Worm (Caenorhabditis elegans) whole organism, late embryonic: ENCODE data around the gene irld-6.
A peak's percentile ranks its signal among the peaks of the same experiment; 100 is the strongest.

Experiments used
- C08G9.2 ChIP-seq: sonication (generic microtip); optimal IDR thresholded peaks from 2 replicates; lab custom pipeline; 2016; ENCODE audit warnings: mild to moderate bottlenecking, missing genetic modification characterization, moderate library complexity, missing compliant biosample characterization
- C38D4.7 ChIP-seq: fragments of 200-800 bp; sonication (Bioruptor generic); optimal IDR thresholded peaks from 2 replicates; lab custom pipeline; 2018; ENCODE audit warnings: mild to moderate bottlenecking, missing genetic modification characterization, moderate library complexity, missing compliant biosample characterization
- F13H6.1 ChIP-seq: sonication (generic microtip); optimal IDR thresholded peaks from 2 replicates; lab custom pipeline; 2016; ENCODE audit warnings: missing genetic modification characterization, missing compliant biosample characterization
- T23F11.4 ChIP-seq: fragments of 200-800 bp; sonication (Bioruptor generic); optimal IDR thresholded peaks from 2 replicates; lab custom pipeline; 2018; ENCODE audit warnings: mild to moderate bottlenecking, missing genetic modification characterization, missing compliant biosample characterization
- ahr-1 ChIP-seq: sonication (generic microtip); optimal IDR thresholded peaks from 2 replicates; lab custom pipeline; 2016; ENCODE audit warnings: missing genetic modification characterization, missing compliant biosample characterization
- ceh-14 ChIP-seq: sonication (generic microtip); optimal IDR thresholded peaks from 2 replicates; lab custom pipeline; 2016; ENCODE audit warnings: missing genotype, missing genetic modification characterization, missing compliant biosample characterization
- ceh-18 ChIP-seq: sonication (generic microtip); optimal IDR thresholded peaks from 2 replicates; lab custom pipeline; 2016; ENCODE audit warnings: missing genetic modification characterization, missing compliant biosample characterization
- ceh-2 ChIP-seq: sonication (generic microtip); optimal IDR thresholded peaks from 2 replicates; lab custom pipeline; 2016; ENCODE audit warnings: missing genotype, missing genetic modification characterization, missing compliant biosample characterization
- ceh-22 ChIP-seq: sonication (generic microtip); optimal IDR thresholded peaks from 2 replicates; lab custom pipeline; 2017; ENCODE audit warnings: missing biosample characterization, missing genetic modification characterization
- ceh-31 ChIP-seq: sonication (generic microtip); optimal IDR thresholded peaks from 2 replicates; lab custom pipeline; 2016; ENCODE audit warnings: missing genetic modification characterization, missing compliant biosample characterization
- ceh-34 ChIP-seq: sonication (generic microtip); optimal IDR thresholded peaks from 2 replicates; lab custom pipeline; 2016; ENCODE audit warnings: mild to moderate bottlenecking, missing genetic modification characterization, missing compliant biosample characterization
- ceh-45 ChIP-seq: fragments of 200-800 bp; sonication (Bioruptor generic); IDR thresholded peaks from 2 replicates; pipeline ENCODE4 v1.3.6; 2022; ENCODE audit warnings: missing genetic modification reagents, missing genetic modification characterization, missing compliant biosample characterization
- ceh-6 ChIP-seq: fragments of 200-800 bp; sonication (Bioruptor generic); optimal IDR thresholded peaks from 2 replicates; lab custom pipeline; 2018; ENCODE audit warnings: mild to moderate bottlenecking, missing genetic modification characterization, missing compliant biosample characterization
- ceh-9 ChIP-seq: sonication (generic microtip); optimal IDR thresholded peaks from 2 replicates; lab custom pipeline; 2016; ENCODE audit warnings: mild to moderate bottlenecking, missing genetic modification characterization, inconsistent platforms, missing compliant biosample characterization
- che-1 ChIP-seq: sonication (generic microtip); optimal IDR thresholded peaks from 2 replicates; lab custom pipeline; 2016; ENCODE audit warnings: mild to moderate bottlenecking, missing genetic modification characterization, missing compliant biosample characterization
- dve-1 ChIP-seq: sonication (generic microtip); optimal IDR thresholded peaks from 2 replicates; lab custom pipeline; 2017; ENCODE audit warnings: antibody characterized with exemption, mild to moderate bottlenecking, missing genetic modification characterization, missing compliant biosample characterization
- elt-2 ChIP-seq: sonication (generic microtip); optimal IDR thresholded peaks from 2 replicates; lab custom pipeline; 2016; ENCODE audit warnings: missing genetic modification reagents, missing genetic modification characterization, missing compliant biosample characterization
- ets-4 ChIP-seq: sonication (generic microtip); optimal IDR thresholded peaks from 2 replicates; lab custom pipeline; 2016; ENCODE audit warnings: missing genetic modification characterization, missing compliant biosample characterization
- eyg-1 ChIP-seq: sonication (generic microtip); optimal IDR thresholded peaks from 2 replicates; lab custom pipeline; 2016; ENCODE audit warnings: missing genotype, missing genetic modification characterization, missing compliant biosample characterization
- fax-1 ChIP-seq: sonication (generic microtip); optimal IDR thresholded peaks from 2 replicates; lab custom pipeline; 2016; ENCODE audit warnings: missing genotype, missing genetic modification characterization, missing compliant biosample characterization
- fkh-10 ChIP-seq: fragments of 150-350 bp; optimal IDR thresholded peaks from 2 replicates; lab custom pipeline; 2014; ENCODE audit warnings: missing biosample characterization, missing genetic modification reagents, missing genetic modification characterization
- gmeb-2 ChIP-seq: sonication (generic microtip); optimal IDR thresholded peaks from 2 replicates; lab custom pipeline; 2016; ENCODE audit warnings: missing genetic modification characterization, inconsistent platforms, missing compliant biosample characterization
- hlh-15 ChIP-seq: sonication (generic microtip); optimal IDR thresholded peaks from 2 replicates; lab custom pipeline; 2016; ENCODE audit warnings: missing genetic modification characterization, missing compliant biosample characterization
- hlh-30 ChIP-seq: sonication (generic microtip); optimal IDR thresholded peaks from 2 replicates; lab custom pipeline; 2017; ENCODE audit warnings: antibody characterized with exemption, missing genetic modification characterization, missing compliant biosample characterization; ENCODE audit not compliant: insufficient read depth
- hlh-8 ChIP-seq: sonication (generic microtip); optimal IDR thresholded peaks from 2 replicates; lab custom pipeline; 2016; ENCODE audit warnings: missing genotype, missing genetic modification characterization, missing compliant biosample characterization
- lim-6 ChIP-seq: sonication (generic microtip); optimal IDR thresholded peaks from 2 replicates; lab custom pipeline; 2016; ENCODE audit warnings: missing genetic modification characterization, missing compliant biosample characterization
- mec-3 ChIP-seq: sonication (generic microtip); optimal IDR thresholded peaks from 2 replicates; lab custom pipeline; 2016; ENCODE audit warnings: borderline replicate concordance, missing genetic modification characterization, missing compliant biosample characterization
- nfya-1 ChIP-seq: sonication (generic microtip); optimal IDR thresholded peaks from 2 replicates; lab custom pipeline; 2017; ENCODE audit warnings: missing genetic modification characterization, mild to moderate bottlenecking, missing compliant biosample characterization, antibody characterized with exemption, moderate library complexity
- nhr-11 ChIP-seq: fragments of 150-350 bp; optimal IDR thresholded peaks from 2 replicates; lab custom pipeline; 2014; ENCODE audit warnings: missing biosample characterization, missing genetic modification characterization
- nhr-232 ChIP-seq: sonication (generic microtip); optimal IDR thresholded peaks from 2 replicates; lab custom pipeline; 2016; ENCODE audit warnings: missing genetic modification characterization, missing compliant biosample characterization
- odd-2 ChIP-seq: sonication (generic microtip); optimal IDR thresholded peaks from 2 replicates; lab custom pipeline; 2017; ENCODE audit warnings: antibody characterized with exemption, mild to moderate bottlenecking, missing genetic modification characterization, missing compliant biosample characterization
- pag-3 ChIP-seq: sonication (generic microtip); optimal IDR thresholded peaks from 2 replicates; lab custom pipeline; 2016; ENCODE audit warnings: missing compliant biosample characterization, missing genetic modification characterization, borderline replicate concordance
- pat-9 ChIP-seq: fragments of 200-800 bp; sonication (Bioruptor generic); optimal IDR thresholded peaks from 2 replicates; lab custom pipeline; 2018; ENCODE audit warnings: mild to moderate bottlenecking, missing genetic modification characterization, moderate library complexity, missing compliant biosample characterization
- pax-1 ChIP-seq: fragments of 150-350 bp; optimal IDR thresholded peaks from 2 replicates; lab custom pipeline; 2014; ENCODE audit warnings: missing biosample characterization, missing genetic modification characterization
- pha-4 ChIP-seq: fragments of 150-350 bp; optimal IDR thresholded peaks from 2 replicates; lab custom pipeline; 2018; ENCODE audit warnings: missing biosample characterization, missing genetic modification reagents, missing genetic modification characterization
- pqm-1 ChIP-seq: sonication (generic microtip); optimal IDR thresholded peaks from 2 replicates; lab custom pipeline; 2016; ENCODE audit warnings: missing genetic modification characterization, missing compliant biosample characterization
- pros-1 ChIP-seq: fragments of 150-350 bp; optimal IDR thresholded peaks from 2 replicates; lab custom pipeline; 2014; ENCODE audit warnings: missing biosample characterization, missing genetic modification reagents, missing genetic modification characterization
- sox-2 ChIP-seq: fragments of 200-800 bp; sonication (Bioruptor generic); IDR thresholded peaks from 2 replicates; pipeline ENCODE4 v1.3.6; 2022; ENCODE audit warnings: missing genetic modification reagents, missing genetic modification characterization, missing compliant biosample characterization
- syd-9 ChIP-seq: sonication (generic microtip); optimal IDR thresholded peaks from 2 replicates; lab custom pipeline; 2016; ENCODE audit warnings: mild to moderate bottlenecking, missing genetic modification characterization, moderate library complexity, missing compliant biosample characterization
- tbx-2 ChIP-seq: sonication (generic microtip); optimal IDR thresholded peaks from 2 replicates; lab custom pipeline; 2016; ENCODE audit warnings: missing genetic modification characterization, missing compliant biosample characterization
- tbx-7 ChIP-seq: sonication (generic microtip); optimal IDR thresholded peaks from 2 replicates; lab custom pipeline; 2016; ENCODE audit warnings: missing genotype, missing genetic modification characterization, missing compliant biosample characterization
- unc-3 ChIP-seq, 2 experiments: fragments of 200-800 bp in 1 of 2; sonication (Bioruptor generic) in 1 of 2; sonication (generic microtip) in 1 of 2; conservative IDR thresholded peaks in 1 of 2; optimal IDR thresholded peaks in 1 of 2; 2 replicates each; pipeline versions ENCODE4 v1.3.6 to Lab custom; 2016 to 2022; ENCODE audit warnings: missing compliant biosample characterization in 2 of 2, missing genetic modification characterization in 2 of 2, missing genetic modification reagents in 1 of 2
- zip-5 ChIP-seq: sonication (generic microtip); optimal IDR thresholded peaks from 2 replicates; lab custom pipeline; 2016; ENCODE audit warnings: missing genetic modification characterization, missing compliant biosample characterization

irld-6 gene

ce11 chrV:10743649-10744048 is 12.9 kb downstream of the irld-6 start, which contains the start of gene srj-22:
Gene srj-22, minus strand, starts transcription at chrV:10743749.
- TF ChIP-seq ceh-34 (tag; lab: Kevin White, UChicago): no peak
- no peak for TF ChIP-seq gmeb-2 (tag; lab: Kevin White, UChicago)
- TF ChIP-seq nfya-1 (tag; lab: Kevin White, UChicago): no peak
- no peak for TF ChIP-seq ceh-6 (GFP tag; lab: Kevin White, UChicago)
- no peak for TF ChIP-seq nhr-232
- no peak for TF ChIP-seq ceh-45 (GFP tag; lab: Robert Waterston, UW)
- no peak for TF ChIP-seq pha-4 (tag; lab: Kevin White, UChicago)
- TF ChIP-seq C38D4.7: no peak
- TF ChIP-seq F13H6.1: no peak
- no peak for TF ChIP-seq odd-2

DNA sequence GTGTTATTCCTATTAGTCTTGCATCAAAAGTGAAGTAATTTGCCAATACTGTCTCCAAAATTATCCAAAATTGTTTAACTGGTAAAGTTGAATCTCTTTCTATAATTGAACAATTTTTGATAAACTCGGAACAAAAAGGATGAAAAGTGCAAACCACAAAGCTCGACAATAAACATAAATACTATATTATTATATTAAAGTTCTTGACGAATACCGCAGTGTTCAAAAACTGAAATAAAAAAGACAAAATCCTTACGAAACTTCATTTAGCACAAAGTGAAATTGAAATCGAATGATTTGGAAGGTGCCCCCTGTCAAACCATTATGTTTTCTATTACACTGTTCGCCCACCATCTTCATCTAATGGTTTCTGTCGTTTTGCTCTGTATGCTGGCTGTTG is 15.2 kb downstream of the irld-6 start, which contains the start of gene ZC302.3:
Gene ZC302.3, minus strand, starts transcription at position 101 of the 400 bp plus-strand sequence.
- TF ChIP-seq dve-1: no peak
- TF ChIP-seq sox-2 (GFP tag; lab: Robert Waterston, UW): no peak

DNA sequence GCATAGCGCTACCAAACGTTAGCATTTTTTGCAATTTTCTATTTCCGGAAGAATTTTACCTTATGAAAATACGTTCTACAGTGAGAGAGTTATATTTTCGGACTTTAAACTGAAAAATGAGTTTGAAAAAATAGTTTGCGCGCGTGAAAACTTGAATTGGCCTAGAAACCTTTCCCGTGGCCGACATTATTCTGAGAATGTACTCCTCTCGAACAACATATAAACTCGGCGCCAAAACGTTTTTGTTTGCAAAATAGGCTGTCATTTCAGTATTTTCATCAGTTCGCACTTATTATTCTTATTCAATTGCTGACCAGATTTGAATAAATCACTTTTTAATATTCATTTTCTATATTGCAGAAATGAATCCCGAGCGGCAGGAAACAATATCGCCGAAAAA is 19.8 kb downstream of the irld-6 start, which contains the start of the genes mre-11 and wdr-5.3:
Gene mre-11, minus strand, starts transcription at position 113 of the 400 bp plus-strand sequence.
Gene wdr-5.3, plus strand, starts transcription at position 361 of the 400 bp plus-strand sequence.
- TF ChIP-seq zip-5 (peak; percentile 21), hlh-8 (no peak), gmeb-2 (tag; lab: Kevin White, UChicago) (no peak), ahr-1 (no peak), sox-2 (GFP tag; lab: Robert Waterston, UW) (no peak), hlh-30 (tag; lab: Kevin White, UChicago) (no peak), syd-9 (tag; lab: Kevin White, UChicago) (no peak), lim-6 (tag; lab: Kevin White, UChicago) (no peak), pqm-1 (tag; lab: Kevin White, UChicago) (no peak), ceh-18 (no peak), unc-3 (GFP tag; conservative IDR thresholded peaks at IDR 0.05; lab: Robert Waterston, UW) (no peak), unc-3 (tag; optimal IDR thresholded peaks at IDR 0.05; lab: Kevin White, UChicago) (no peak), pat-9 (tag; lab: Kevin White, UChicago) (no peak), pag-3 (tag; lab: Kevin White, UChicago) (no peak), mec-3 (tag; lab: Kevin White, UChicago) (no peak), ceh-2 (tag; lab: Kevin White, UChicago) (peak; percentile 53), tbx-2 (tag; lab: Kevin White, UChicago) (peak; percentile 57), fkh-10 (no peak), tbx-7 (tag; lab: Kevin White, UChicago) (peak; percentile 34), ceh-31 (tag; lab: Kevin White, UChicago) (peak; percentile 59), che-1 (tag; lab: Kevin White, UChicago) (no peak), T23F11.4 (GFP tag; lab: Kevin White, UChicago) (no peak), ceh-45 (GFP tag; lab: Robert Waterston, UW) (no peak), pax-1 (tag; lab: Kevin White, UChicago) (no peak), C38D4.7 (no peak), ceh-9 (tag; lab: Kevin White, UChicago) (no peak), pros-1 (tag; lab: Kevin White, UChicago) (no peak), nhr-232 (no peak), nfya-1 (tag; lab: Kevin White, UChicago) (no peak), elt-2 (no peak), ceh-22 (tag; lab: Kevin White, UChicago) (no peak), eyg-1 (tag; lab: Kevin White, UChicago) (no peak), C08G9.2 (peak; percentile 74), ceh-14 (tag; lab: Kevin White, UChicago) (no peak), fax-1 (tag; lab: Kevin White, UChicago) (peak; percentile 29), ets-4 (peak; percentile 28), nhr-11 (tag; lab: Kevin White, UChicago) (no peak), hlh-15 (tag; lab: Kevin White, UChicago) (no peak)
